Fruit fly (Drosophila melanogaster): ENCODE results near the gene okr.

okr gene

dm6 chr2L:3039774-3040173 is 47.2 kb upstream of the okr start, which contains the start of the genes cnir and CG17221 (continued):
- TF ChIP-seq fd96Cb (tag; optimal IDR thresholded peaks at IDR 0.05) (peak; percentile 42), Camta (GFP tag; optimal IDR thresholded peaks at IDR 0.05) (peak; percentile 60), CG6791 (GFP tag; IDR thresholded peaks at IDR 0.05; ENCODE audit: partially characterized antibody) (no peak), Sox100B (GFP tag; optimal IDR thresholded peaks at IDR 0.05) (peak; percentile 44), CG10321 (GFP tag; IDR thresholded peaks at IDR 0.05) (no peak), CG33557 (GFP tag; optimal IDR thresholded peaks at IDR 0.05) (peak; percentile 18), CG7839 (tag; optimal IDR thresholded peaks at IDR 0.05) (peak; percentile 57), Spps (tag; optimal IDR thresholded peaks at IDR 0.05) (peak; percentile 31), CG7271 (tag; optimal IDR thresholded peaks at IDR 0.05) (no peak), CG13287 (GFP tag; IDR thresholded peaks at IDR 0.05; ENCODE audit: partially characterized antibody) (peak; percentile 59), fu2 (GFP tag; optimal IDR thresholded peaks at IDR 0.05) (peak; percentile 71), ap (GFP tag; IDR thresholded peaks at IDR 0.05) (no peak), oc (tag; optimal IDR thresholded peaks at IDR 0.05) (no peak), br (optimal IDR thresholded peaks at IDR 0.05) (no peak), CG14667 (GFP tag; IDR thresholded peaks at IDR 0.05) (no peak), Ptx1 (GFP tag; IDR thresholded peaks at IDR 0.05) (no peak), CG4730 (GFP tag; IDR thresholded peaks at IDR 0.05) (no peak), Oli (tag; optimal IDR thresholded peaks at IDR 0.05) (peak; percentile 47), fd64A (GFP tag; optimal IDR thresholded peaks at IDR 0.05) (no peak), zen2 (GFP tag; IDR thresholded peaks at IDR 0.05; ENCODE audit: partially characterized antibody) (no peak; the same call in 2 of the 3 replicates), Sin3A (optimal IDR thresholded peaks at IDR 0.05) (no peak), nmo (GFP tag; optimal IDR thresholded peaks at IDR 0.05) (peak; percentile 75), Fer3 (tag; optimal IDR thresholded peaks at IDR 0.05) (peak; percentile 66), D19B (GFP tag; optimal IDR thresholded peaks at IDR 0.05) (no peak), MESR4 (GFP tag; optimal IDR thresholded peaks at IDR 0.05) (peak; percentile 16), NFAT (GFP tag; IDR thresholded peaks at IDR 0.05) (peak; percentile 47; the same call in 1 of the 2 replicates), salm (tag; optimal IDR thresholded peaks at IDR 0.05) (peak; percentile 9), CG4707 (GFP tag; optimal IDR thresholded peaks at IDR 0.05) (no peak), NK7.1 (GFP tag; optimal IDR thresholded peaks at IDR 0.05) (peak; percentile 54), CG4328 (GFP tag; optimal IDR thresholded peaks at IDR 0.05) (peak; percentile 61), psq (GFP tag; optimal IDR thresholded peaks at IDR 0.05) (no peak), CG16779 (GFP tag; IDR thresholded peaks at IDR 0.05) (peak; percentile 50; the same call in 1 of the 2 replicates), Lim3 (GFP tag; IDR thresholded peaks at IDR 0.05) (no peak), CG34224 (GFP tag; IDR thresholded peaks at IDR 0.05; ENCODE audit: partially characterized antibody) (peak; percentile 53), Stat92E (GFP tag; optimal IDR thresholded peaks at IDR 0.05) (no peak), phol (tag; optimal IDR thresholded peaks at IDR 0.05) (peak; percentile 73), CG1024 (GFP tag; IDR thresholded peaks at IDR 0.05) (no peak), emc (GFP tag; optimal IDR thresholded peaks at IDR 0.05) (peak; percentile 8), CG3163 (GFP tag; optimal IDR thresholded peaks at IDR 0.05) (peak; percentile 15), klu (GFP tag; IDR thresholded peaks at IDR 0.05) (no peak), CG10366 (GFP tag; IDR thresholded peaks at IDR 0.05) (peak; percentile 42), Abd-B (GFP tag; optimal IDR thresholded peaks at IDR 0.05) (peak; percentile 64), knrl (GFP tag; IDR thresholded peaks at IDR 0.05; ENCODE audit: partially characterized antibody) (peak; percentile 49; the same call in 1 of the 3 replicates), Tbp (GFP tag; optimal IDR thresholded peaks at IDR 0.05) (no peak), bsh (GFP tag; optimal IDR thresholded peaks at IDR 0.05) (peak in 1 of 2 experiments; percentile 59), p53 (GFP tag; optimal IDR thresholded peaks at IDR 0.05) (peak; percentile 45), Awh (GFP tag; IDR thresholded peaks at IDR 0.05) (0 out of 2 replicates have a peak, but pooled peaks have one; percentile 33), CHES-1-like (GFP tag; optimal IDR thresholded peaks at IDR 0.05) (peak; percentile 79), abd-A (tag; optimal IDR thresholded peaks at IDR 0.05) (no peak), CG18599 (GFP tag; optimal IDR thresholded peaks at IDR 0.05) (peak; percentile 72), CG6689 (GFP tag; IDR thresholded peaks at IDR 0.05) (peak; percentile 55)
